Worm (Caenorhabditis elegans): ENCODE measurements around the gene R13H4.5.

Gene R13H4.5

ce11 chrV:11862817-11863216, 2.3 kb downstream of the R13H4.5 start, which contains the start of gene R13H4.6:
Gene R13H4.6, plus strand, starts transcription at chrV:11863117.
- TF ChIP-seq klf-2 (GFP tag; conservative IDR thresholded peaks at IDR 0.05) (no peak), cog-1 (tag; optimal IDR thresholded peaks at IDR 0.05) (no peak), med-1 (GFP tag; optimal IDR thresholded peaks at IDR 0.05; ENCODE audit: insufficient read depth) (no peak), flt-1 (GFP tag; IDR thresholded peaks at IDR 0.05) (no peak), ref-1 (GFP tag; conservative IDR thresholded peaks at IDR 0.05) (no peak), T22C8.4 (GFP tag; IDR thresholded peaks at IDR 0.05) (no peak), tab-1 (GFP tag; IDR thresholded peaks at IDR 0.05) (no peak), ztf-23 (GFP tag; IDR thresholded peaks at IDR 0.05) (no peak), ztf-29 (GFP tag; IDR thresholded peaks at IDR 0.05) (no peak)

ce11 chrV:11868142-11868541, 7.7 kb downstream of the R13H4.5 start, which contains the start of gene R13H4.7:
Gene R13H4.7, minus strand, starts transcription at chrV:11868242.
- no peak for TF ChIP-seq klf-2 (GFP tag; conservative IDR thresholded peaks at IDR 0.05)
- no peak for TF ChIP-seq ref-1 (GFP tag; conservative IDR thresholded peaks at IDR 0.05)
- no peak for TF ChIP-seq med-1 (GFP tag; optimal IDR thresholded peaks at IDR 0.05; ENCODE audit: insufficient read depth)
- no peak for TF ChIP-seq flt-1 (GFP tag; IDR thresholded peaks at IDR 0.05)
- TF ChIP-seq ztf-23 (GFP tag; IDR thresholded peaks at IDR 0.05) = no peak
- TF ChIP-seq cog-1 (tag; optimal IDR thresholded peaks at IDR 0.05) = no peak
- TF ChIP-seq T22C8.4 (GFP tag; IDR thresholded peaks at IDR 0.05) = no peak
- no peak for TF ChIP-seq tab-1 (GFP tag; IDR thresholded peaks at IDR 0.05)
- no peak for TF ChIP-seq ztf-29 (GFP tag; IDR thresholded peaks at IDR 0.05)

- TF ChIP-seq klf-2 (GFP tag; conservative IDR thresholded peaks at IDR 0.05) (no peak), ztf-29 (GFP tag; IDR thresholded peaks at IDR 0.05) (no peak), cog-1 (tag; optimal IDR thresholded peaks at IDR 0.05) (no peak), T22C8.4 (GFP tag; IDR thresholded peaks at IDR 0.05) (no peak), tab-1 (GFP tag; IDR thresholded peaks at IDR 0.05) (no peak), ztf-23 (GFP tag; IDR thresholded peaks at IDR 0.05) (no peak), med-1 (GFP tag; optimal IDR thresholded peaks at IDR 0.05; ENCODE audit: insufficient read depth) (no peak), ref-1 (GFP tag; conservative IDR thresholded peaks at IDR 0.05) (no peak)
Measured at ce11 chrV:11875060-11875459, 14.6 kb downstream of the R13H4.5 start, which contains the start of gene sulp-4. Gene sulp-4, plus strand, starts transcription at chrV:11875360.

- TF ChIP-seq klf-2 (GFP tag; conservative IDR thresholded peaks at IDR 0.05) = no peak
- TF ChIP-seq ztf-23 (GFP tag; IDR thresholded peaks at IDR 0.05) = no peak
- TF ChIP-seq med-1 (GFP tag; optimal IDR thresholded peaks at IDR 0.05; ENCODE audit: insufficient read depth) = no peak
Measured at ce11 chrV:11876657-11877056, 16.2 kb downstream of the R13H4.5 start.

ce11 chrV:11879732-11880131, 19.3 kb downstream of the R13H4.5 start, which contains the start of gene sulp-5:
Gene sulp-5, plus strand, starts transcription at chrV:11880032.
- TF ChIP-seq klf-2 (GFP tag; conservative IDR thresholded peaks at IDR 0.05) (no peak), ztf-29 (GFP tag; IDR thresholded peaks at IDR 0.05) (no peak), cog-1 (tag; optimal IDR thresholded peaks at IDR 0.05) (no peak), ztf-23 (GFP tag; IDR thresholded peaks at IDR 0.05) (no peak), flt-1 (GFP tag; IDR thresholded peaks at IDR 0.05) (no peak), ref-1 (GFP tag; conservative IDR thresholded peaks at IDR 0.05) (no peak), T22C8.4 (GFP tag; IDR thresholded peaks at IDR 0.05) (no peak), tab-1 (GFP tag; IDR thresholded peaks at IDR 0.05) (no peak)

- no peak for TF ChIP-seq ref-1 (GFP tag; conservative IDR thresholded peaks at IDR 0.05)
- TF ChIP-seq flt-1 (GFP tag; IDR thresholded peaks at IDR 0.05) = no peak
- no peak for TF ChIP-seq cog-1 (tag; optimal IDR thresholded peaks at IDR 0.05)
- TF ChIP-seq tab-1 (GFP tag; IDR thresholded peaks at IDR 0.05) = no peak
- TF ChIP-seq ztf-29 (GFP tag; IDR thresholded peaks at IDR 0.05) = no peak
- TF ChIP-seq T22C8.4 (GFP tag; IDR thresholded peaks at IDR 0.05) = no peak
- TF ChIP-seq ztf-23 (GFP tag; IDR thresholded peaks at IDR 0.05) = no peak
- TF ChIP-seq klf-2 (GFP tag; conservative IDR thresholded peaks at IDR 0.05) = no peak
- TF ChIP-seq med-1 (GFP tag; optimal IDR thresholded peaks at IDR 0.05; ENCODE audit: insufficient read depth) = no peak
Measured at ce11 chrV:11883215-11883614, 22.7 kb downstream of the R13H4.5 start.

ce11 chrV:11885087-11885486, 24.6 kb downstream of the R13H4.5 start:
- TF ChIP-seq tab-1 (GFP tag; IDR thresholded peaks at IDR 0.05) = no peak
- TF ChIP-seq klf-2 (GFP tag; conservative IDR thresholded peaks at IDR 0.05) = no peak
- no peak for TF ChIP-seq ref-1 (GFP tag; conservative IDR thresholded peaks at IDR 0.05)
- no peak for TF ChIP-seq ztf-29 (GFP tag; IDR thresholded peaks at IDR 0.05)
- TF ChIP-seq flt-1 (GFP tag; IDR thresholded peaks at IDR 0.05) = no peak
- no peak for TF ChIP-seq ztf-23 (GFP tag; IDR thresholded peaks at IDR 0.05)
- TF ChIP-seq med-1 (GFP tag; optimal IDR thresholded peaks at IDR 0.05; ENCODE audit: insufficient read depth) = no peak

- TF ChIP-seq cog-1 (tag; optimal IDR thresholded peaks at IDR 0.05) = no peak
- no peak for TF ChIP-seq klf-2 (GFP tag; conservative IDR thresholded peaks at IDR 0.05)
- TF ChIP-seq flt-1 (GFP tag; IDR thresholded peaks at IDR 0.05) = no peak
- no peak for TF ChIP-seq ztf-29 (GFP tag; IDR thresholded peaks at IDR 0.05)
- TF ChIP-seq T22C8.4 (GFP tag; IDR thresholded peaks at IDR 0.05) = no peak
- TF ChIP-seq tab-1 (GFP tag; IDR thresholded peaks at IDR 0.05) = no peak
- TF ChIP-seq med-1 (GFP tag; optimal IDR thresholded peaks at IDR 0.05; ENCODE audit: insufficient read depth) = no peak
- TF ChIP-seq ztf-23 (GFP tag; IDR thresholded peaks at IDR 0.05) = no peak
- no peak for TF ChIP-seq ref-1 (GFP tag; conservative IDR thresholded peaks at IDR 0.05)
Measured at ce11 chrV:11885939-11886338, 25.5 kb downstream of the R13H4.5 start.

ce11 chrV:11887988-11888499, 27.6 kb downstream of the R13H4.5 start, which contains the start of gene adh-1:
Gene adh-1, plus strand, starts transcription at chrV:11888248.
- TF ChIP-seq ztf-29 (GFP tag; IDR thresholded peaks at IDR 0.05) = no peak
- no peak for TF ChIP-seq tab-1 (GFP tag; IDR thresholded peaks at IDR 0.05)
- no peak for TF ChIP-seq klf-2 (GFP tag; conservative IDR thresholded peaks at IDR 0.05)
- TF ChIP-seq ref-1 (GFP tag; conservative IDR thresholded peaks at IDR 0.05) = no peak
- TF ChIP-seq med-1 (GFP tag; optimal IDR thresholded peaks at IDR 0.05; ENCODE audit: insufficient read depth) = no peak
- no peak for TF ChIP-seq T22C8.4 (GFP tag; IDR thresholded peaks at IDR 0.05)
- TF ChIP-seq flt-1 (GFP tag; IDR thresholded peaks at IDR 0.05) = no peak
- no peak for TF ChIP-seq cog-1 (tag; optimal IDR thresholded peaks at IDR 0.05)
- no peak for TF ChIP-seq ztf-23 (GFP tag; IDR thresholded peaks at IDR 0.05)

- no peak for TF ChIP-seq cog-1 (tag; optimal IDR thresholded peaks at IDR 0.05)
Measured at ce11 chrV:11888656-11889055, 28.2 kb downstream of the R13H4.5 start.
